Worm (Caenorhabditis elegans) whole organism, young adult: Measurements from ENCODE around the gene F56F11.2.

Experiments
- F55B11.4 ChIP-seq: sonication (generic microtip); optimal IDR thresholded peaks from 2 replicates; lab custom pipeline; 2016; ENCODE audit warnings: missing compliant biosample characterization, missing genetic modification characterization, borderline replicate concordance; ENCODE audit not compliant: insufficient read depth
- T07F8.4 ChIP-seq: sonication (generic microtip); optimal IDR thresholded peaks from 2 replicates; lab custom pipeline; 2016; ENCODE audit warnings: mild to moderate bottlenecking, missing genetic modification characterization, moderate library complexity, missing compliant biosample characterization
- Y53G8AR.9 ChIP-seq: fragments of 200-800 bp; sonication (Bioruptor generic); conservative IDR thresholded peaks from 2 replicates; pipeline ENCODE4 v1.3.6; 2022; ENCODE audit warnings: missing genetic modification reagents, missing genetic modification characterization, missing compliant biosample characterization
- die-1 ChIP-seq: sonication (generic microtip); optimal IDR thresholded peaks from 2 replicates; lab custom pipeline; 2016; ENCODE audit warnings: missing genotype, mild to moderate bottlenecking, missing genetic modification characterization, missing compliant biosample characterization
- dpl-1 ChIP-seq: fragments of 150-350 bp; optimal IDR thresholded peaks from 2 replicates; lab custom pipeline; 2014; ENCODE audit warnings: missing biosample characterization, missing genetic modification reagents, missing genetic modification characterization
- nfya-1 ChIP-seq: sonication (generic microtip); optimal IDR thresholded peaks from 2 replicates; lab custom pipeline; 2017; ENCODE audit warnings: antibody characterized with exemption, missing compliant biosample characterization, missing genetic modification characterization, borderline replicate concordance; ENCODE audit not compliant: insufficient read depth
- pha-4 ChIP-seq: fragments of 150-350 bp; sonication (generic microtip); optimal IDR thresholded peaks from 2 replicates; lab custom pipeline; 2014; ENCODE audit warnings: missing biosample characterization, missing genetic modification reagents, missing genetic modification characterization
- snpc-4 ChIP-seq, 5 experiments: fragments of 150-350 bp in 1 of 5; sonication (generic microtip) in 4 of 5; optimal IDR thresholded peaks; 2 replicates each; lab custom pipeline; 2014 to 2018; ENCODE audit warnings: missing genetic modification characterization in 5 of 5, missing biosample characterization in 3 of 5, antibody characterized with exemption in 2 of 5, mild to moderate bottlenecking in 2 of 5, missing compliant biosample characterization in 2 of 5, missing genotype in 2 of 5, moderate library complexity in 2 of 5, missing genetic modification reagents in 1 of 5
- unc-62 ChIP-seq: fragments of 150-350 bp; optimal IDR thresholded peaks from 2 replicates; lab custom pipeline; 2014; ENCODE audit warnings: missing biosample characterization, missing genetic modification reagents, missing genetic modification characterization
- xnd-1 ChIP-seq: sonication (generic microtip); optimal IDR thresholded peaks from 2 replicates; lab custom pipeline; 2016; ENCODE audit warnings: missing genotype, missing genetic modification reagents, missing genetic modification characterization, missing compliant biosample characterization
- ztf-22 ChIP-seq: fragments of 200-800 bp; sonication (Bioruptor generic); optimal IDR thresholded peaks from 2 replicates; lab custom pipeline; 2018; ENCODE audit warnings: mild to moderate bottlenecking, missing genetic modification characterization, moderate library complexity, missing compliant biosample characterization

ce11 chrIII:2868416-2868815, 13.7 kb upstream of the F56F11.2 start:
- TF ChIP-seq nfya-1 (tag; lab: Kevin White, UChicago) (no peak), die-1 (no peak), xnd-1 (tag; lab: Kevin White, UChicago) (no peak), Y53G8AR.9 (GFP tag; lab: Robert Waterston, UW) (no peak), pha-4 (tag; lab: Kevin White, UChicago) (no peak), F55B11.4 (tag; lab: Kevin White, UChicago) (no peak), dpl-1 (GFP tag; lab: Kevin White, UChicago) (no peak), unc-62 (GFP tag; lab: Kevin White, UChicago) (no peak), ztf-22 (GFP tag; lab: Kevin White, UChicago) (no peak), snpc-4 (GFP tag; optimal IDR thresholded peaks at IDR 0.05; lab: Kevin White, UChicago) (no peak), snpc-4 (tag; optimal IDR thresholded peaks at IDR 0.05; lab: Kevin White, UChicago) (no peak), T07F8.4 (no peak)
